Fruit fly (Drosophila melanogaster): Measurements from ENCODE around the gene Dbct.

- TF ChIP-seq gfzf (GFP tag; optimal IDR thresholded peaks at IDR 0.05), result no peak
- TF ChIP-seq CG6175 (GFP tag; IDR thresholded peaks at IDR 0.05), result no peak
- TF ChIP-seq phol (tag; optimal IDR thresholded peaks at IDR 0.05), result no peak
- no peak for TF ChIP-seq BEAF-32 (GFP tag; optimal IDR thresholded peaks at IDR 0.05)
- TF ChIP-seq CG14860 (GFP tag; IDR thresholded peaks at IDR 0.05; ENCODE audit: partially characterized antibody), result no peak
- TF ChIP-seq CG7839 (tag; optimal IDR thresholded peaks at IDR 0.05), result no peak
- TF ChIP-seq ci (GFP tag; IDR thresholded peaks at IDR 0.05), result no peak
- no peak for TF ChIP-seq CG3163 (GFP tag; optimal IDR thresholded peaks at IDR 0.05)
- no peak for TF ChIP-seq HHEX (GFP tag; optimal IDR thresholded peaks at IDR 0.05)
- TF ChIP-seq Lpt (GFP tag; optimal IDR thresholded peaks at IDR 0.05), result no peak
- TF ChIP-seq CG8478 (optimal IDR thresholded peaks at IDR 0.05), result no peak
- no peak for TF ChIP-seq CG17359 (tag; optimal IDR thresholded peaks at IDR 0.05)
- no peak for TF ChIP-seq CG15514 (GFP tag; optimal IDR thresholded peaks at IDR 0.05)
- TF ChIP-seq CG11504 (tag; optimal IDR thresholded peaks at IDR 0.05), result no peak
Observed at dm6 chrX:15045608-15046007, 40.3 kb upstream of the Dbct start.

All from whole organism, embryonic.